Worm (Caenorhabditis elegans): Measurements from ENCODE around the gene pgp-14.

DNA sequence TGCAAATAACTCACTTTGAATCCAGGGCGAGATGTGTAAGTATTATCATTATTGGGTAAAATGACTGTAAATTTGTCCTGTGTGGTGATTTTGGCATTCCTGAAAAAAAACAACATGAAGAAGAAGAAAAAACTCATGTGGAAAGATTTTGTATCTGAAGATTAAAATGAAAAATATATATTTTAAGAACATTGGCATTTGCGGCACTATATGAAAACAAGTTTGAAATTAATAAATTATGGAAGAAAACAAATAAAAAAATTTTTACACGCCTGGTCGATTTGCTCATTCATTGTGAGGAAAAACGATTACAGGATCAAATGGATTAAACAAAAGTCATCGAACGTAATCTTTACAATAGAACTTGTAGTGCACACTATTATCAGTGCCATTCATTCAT lies 20.3 kb upstream of the pgp-14 start, which contains the start of gene ilc-17.1:
- TF ChIP-seq lin-35 (GFP tag; optimal IDR thresholded peaks at IDR 0.05), result no peak
- TF ChIP-seq ztf-3 (GFP tag; optimal IDR thresholded peaks at IDR 0.05), result no peak
- no peak for TF ChIP-seq snpc-4 (GFP tag; optimal IDR thresholded peaks at IDR 0.05)
- TF ChIP-seq snpc-4 (tag; optimal IDR thresholded peaks at IDR 0.05), result no peak
- TF ChIP-seq B0019.2 (GFP tag; conservative IDR thresholded peaks at IDR 0.05), result no peak
- TF ChIP-seq nhr-90 (tag; optimal IDR thresholded peaks at IDR 0.05), result no peak
- TF ChIP-seq attf-6 (GFP tag; IDR thresholded peaks at IDR 0.05), result no peak
- no peak for TF ChIP-seq unc-62 (GFP tag; optimal IDR thresholded peaks at IDR 0.05)
- TF ChIP-seq F49E8.2 (tag; optimal IDR thresholded peaks at IDR 0.05; ENCODE audit: insufficient read depth), result no peak
- TF ChIP-seq bed-1 (GFP tag; IDR thresholded peaks at IDR 0.05), result no peak
- TF ChIP-seq ztf-22 (GFP tag; optimal IDR thresholded peaks at IDR 0.05), result no peak
- TF ChIP-seq fkh-3 (tag; optimal IDR thresholded peaks at IDR 0.05), result no peak
- no peak for TF ChIP-seq K12H6.12 (tag; optimal IDR thresholded peaks at IDR 0.05)

All from whole organism, young adult.